Fruit fly (Drosophila melanogaster): ENCODE results near the gene ymp.

DNA sequence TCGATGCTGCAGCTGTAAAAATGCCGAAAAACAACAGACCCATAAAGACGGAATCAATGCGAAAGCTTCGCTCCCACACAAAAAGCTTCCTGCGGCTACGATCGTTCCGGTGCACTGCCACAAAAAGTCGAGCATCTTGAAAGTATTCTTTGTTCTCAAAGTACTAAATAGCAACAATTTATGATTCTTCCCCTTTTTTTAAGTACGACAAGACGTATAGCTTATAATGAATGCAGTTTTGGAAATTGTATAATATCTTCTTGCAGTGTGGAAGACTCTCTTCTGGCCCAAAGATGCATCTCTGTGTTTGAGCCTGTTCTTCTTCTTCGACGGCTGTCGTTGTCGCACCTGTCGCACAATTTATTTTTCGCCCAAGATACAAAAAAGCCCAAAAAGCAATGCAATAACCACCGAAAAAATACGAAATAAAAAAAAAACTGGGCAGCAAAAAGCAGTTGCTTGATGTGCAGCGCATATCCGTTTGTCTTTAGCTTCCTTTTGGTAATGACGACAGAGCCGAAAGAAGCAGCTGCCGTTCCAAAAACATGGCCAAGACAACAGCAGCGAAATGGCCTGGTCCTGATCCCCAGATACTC, 25.0 kb upstream of the ymp start:
- TF ChIP-seq psq (optimal IDR thresholded peaks at IDR 0.05): no peak
- TF ChIP-seq EcR (GFP tag; optimal IDR thresholded peaks at IDR 0.05): no peak
- no peak for TF ChIP-seq Dll (optimal IDR thresholded peaks at IDR 0.05)
- TF ChIP-seq CG8478 (optimal IDR thresholded peaks at IDR 0.05): no peak
- no peak for TF ChIP-seq pan (optimal IDR thresholded peaks at IDR 0.05)
- TF ChIP-seq usp (GFP tag; optimal IDR thresholded peaks at IDR 0.05): no peak

Measured in whole organism.